Worm (Caenorhabditis elegans) whole organism, young adult: Measurements from ENCODE around the gene srbc-34.

Source experiments
- C06A6.2 ChIP-seq: fragments of 200-800 bp; sonication (Bioruptor generic); conservative IDR thresholded peaks from 2 replicates; pipeline ENCODE4 v1.3.6; 2022; ENCODE audit warnings: missing genetic modification characterization, missing compliant biosample characterization
- C17E4.6 ChIP-seq: fragments of 200-800 bp; sonication (Bioruptor generic); IDR thresholded peaks from 2 replicates; pipeline ENCODE4 v1.3.6; 2022; ENCODE audit warnings: missing genetic modification reagents, missing genetic modification characterization, missing compliant biosample characterization
- F22D6.2 ChIP-seq: sonication (generic microtip); optimal IDR thresholded peaks from 2 replicates; lab custom pipeline; 2016; ENCODE audit warnings: mild to moderate bottlenecking, missing genetic modification characterization, missing compliant biosample characterization
- F37B4.10 ChIP-seq: fragments of 200-800 bp; sonication (Bioruptor generic); IDR thresholded peaks from 2 replicates; pipeline ENCODE4 v1.3.6; 2022; ENCODE audit warnings: missing genetic modification characterization, missing compliant biosample characterization
- F49E8.2 ChIP-seq: sonication (generic microtip); optimal IDR thresholded peaks from 3 replicates; lab custom pipeline; 2017; ENCODE audit warnings: missing genetic modification characterization, mild to moderate bottlenecking, missing compliant biosample characterization, antibody characterized with exemption, moderate library complexity; ENCODE audit not compliant: insufficient read depth
- F52B5.7 ChIP-seq: sonication (generic microtip); optimal IDR thresholded peaks from 2 replicates; lab custom pipeline; 2016; ENCODE audit warnings: mild to moderate bottlenecking, missing genetic modification characterization, missing compliant biosample characterization
- K12H6.12 ChIP-seq: fragments of 200-800 bp; sonication (Bioruptor generic); optimal IDR thresholded peaks from 2 replicates; lab custom pipeline; 2018; ENCODE audit warnings: mild to moderate bottlenecking, missing genetic modification characterization, missing compliant biosample characterization
- Y53G8AR.9 ChIP-seq: fragments of 200-800 bp; sonication (Bioruptor generic); conservative IDR thresholded peaks from 2 replicates; pipeline ENCODE4 v1.3.6; 2022; ENCODE audit warnings: missing genetic modification reagents, missing genetic modification characterization, missing compliant biosample characterization
- Y67H2A.10 ChIP-seq: fragments of 200-800 bp; sonication (Bioruptor generic); conservative IDR thresholded peaks from 2 replicates; pipeline ENCODE4 v1.3.6; 2022; ENCODE audit warnings: missing genetic modification reagents, missing genetic modification characterization, missing compliant biosample characterization
- Y95B8A.8 ChIP-seq: fragments of 200-800 bp; sonication (Bioruptor generic); IDR thresholded peaks from 2 replicates; pipeline ENCODE4 v1.3.6; 2022; ENCODE audit warnings: missing genetic modification reagents, missing genetic modification characterization, missing compliant biosample characterization
- akir-1 ChIP-seq: fragments of 200-800 bp; sonication (Bioruptor generic); optimal IDR thresholded peaks from 2 replicates; lab custom pipeline; 2018; ENCODE audit warnings: mild to moderate bottlenecking, missing genetic modification characterization, moderate library complexity, missing compliant biosample characterization
- aptf-2 ChIP-seq: fragments of 200-800 bp; sonication (Bioruptor generic); conservative IDR thresholded peaks from 2 replicates; pipeline ENCODE4 v1.3.6; 2022; ENCODE audit warnings: missing genetic modification reagents, missing genetic modification characterization, missing compliant biosample characterization
- aptf-3 ChIP-seq: fragments of 200-800 bp; sonication (Bioruptor generic); IDR thresholded peaks from 2 replicates; pipeline ENCODE4 v1.3.6; 2022; ENCODE audit warnings: missing genetic modification characterization, missing compliant biosample characterization
- atf-7 ChIP-seq: sonication (generic microtip); optimal IDR thresholded peaks from 2 replicates; lab custom pipeline; 2017; ENCODE audit warnings: mild to moderate bottlenecking, missing genetic modification characterization, missing compliant biosample characterization
- athp-1 ChIP-seq: sonication (generic microtip); optimal IDR thresholded peaks from 2 replicates; lab custom pipeline; 2017; ENCODE audit warnings: mild to moderate bottlenecking, missing genetic modification characterization, missing compliant biosample characterization
- attf-6 ChIP-seq: fragments of 200-800 bp; sonication (Bioruptor generic); IDR thresholded peaks from 2 replicates; pipeline ENCODE4 v1.3.6; 2022; ENCODE audit warnings: missing genetic modification reagents, missing genetic modification characterization, missing compliant biosample characterization
- cebp-1 ChIP-seq, 2 experiments: fragments of 200-800 bp in 1 of 2; sonication (Bioruptor generic) in 1 of 2; sonication (generic microtip) in 1 of 2; IDR thresholded peaks in 1 of 2; optimal IDR thresholded peaks in 1 of 2; 2 replicates each; pipeline versions ENCODE4 v1.3.6 to Lab custom; 2017 to 2022; ENCODE audit warnings: missing compliant biosample characterization in 2 of 2, missing genetic modification characterization in 2 of 2, mild to moderate bottlenecking in 1 of 2, missing genetic modification reagents in 1 of 2, moderate library complexity in 1 of 2
- cebp-2 ChIP-seq: fragments of 200-800 bp; sonication (Bioruptor generic); IDR thresholded peaks from 2 replicates; pipeline ENCODE4 v1.3.6; 2022; ENCODE audit warnings: missing genetic modification characterization, missing compliant biosample characterization
- ceh-40 ChIP-seq: fragments of 200-800 bp; sonication (Bioruptor generic); IDR thresholded peaks from 2 replicates; pipeline ENCODE4 v1.3.6; 2022; ENCODE audit warnings: missing genetic modification characterization, missing compliant biosample characterization
- ceh-79 ChIP-seq: sonication (generic microtip); optimal IDR thresholded peaks from 2 replicates; lab custom pipeline; 2017; ENCODE audit warnings: mild to moderate bottlenecking, missing genetic modification characterization, missing compliant biosample characterization
- dpff-1 ChIP-seq: sonication (generic microtip); optimal IDR thresholded peaks from 2 replicates; lab custom pipeline; 2017; ENCODE audit warnings: mild to moderate bottlenecking, missing genetic modification characterization, missing compliant biosample characterization
- dpl-1 ChIP-seq: fragments of 150-350 bp; optimal IDR thresholded peaks from 2 replicates; lab custom pipeline; 2014; ENCODE audit warnings: missing biosample characterization, missing genetic modification reagents, missing genetic modification characterization
- ekl-4 ChIP-seq: fragments of 200-800 bp; sonication (Bioruptor generic); IDR thresholded peaks from 2 replicates; pipeline ENCODE4 v1.3.6; 2022; ENCODE audit warnings: missing genetic modification reagents, missing genetic modification characterization, missing compliant biosample characterization
- fkh-3 ChIP-seq: sonication (generic microtip); optimal IDR thresholded peaks from 2 replicates; lab custom pipeline; 2016; ENCODE audit warnings: mild to moderate bottlenecking, missing genetic modification characterization, missing compliant biosample characterization
- gei-17 ChIP-seq: fragments of 200-800 bp; sonication (Bioruptor generic); optimal IDR thresholded peaks from 2 replicates; lab custom pipeline; 2018; ENCODE audit warnings: mild to moderate bottlenecking, missing genetic modification characterization, missing compliant biosample characterization
- hlh-12 ChIP-seq: sonication (generic microtip); optimal IDR thresholded peaks from 2 replicates; lab custom pipeline; 2016; ENCODE audit warnings: missing genetic modification characterization, missing compliant biosample characterization
- hlh-26 ChIP-seq: fragments of 200-800 bp; sonication (Bioruptor generic); conservative IDR thresholded peaks from 2 replicates; pipeline ENCODE4 v1.3.6; 2022; ENCODE audit warnings: missing genetic modification reagents, missing genetic modification characterization, missing compliant biosample characterization
- hmg-20 ChIP-seq: fragments of 200-800 bp; sonication (Bioruptor generic); IDR thresholded peaks from 2 replicates; pipeline ENCODE4 v1.3.6; 2022; ENCODE audit warnings: missing genetic modification reagents, missing genetic modification characterization, missing compliant biosample characterization
- hrde-1 ChIP-seq: sonication (generic microtip); optimal IDR thresholded peaks from 2 replicates; lab custom pipeline; 2016; ENCODE audit warnings: missing genetic modification characterization, mild to moderate bottlenecking, missing compliant biosample characterization, moderate library complexity, missing genotype, missing genetic modification reagents, borderline replicate concordance
- hsf-1 ChIP-seq: fragments of 200-800 bp; sonication (Bioruptor generic); IDR thresholded peaks from 2 replicates; pipeline ENCODE4 v1.3.6; 2022; ENCODE audit warnings: missing genetic modification reagents, missing genetic modification characterization, missing compliant biosample characterization
- lin-40 ChIP-seq: sonication (generic microtip); optimal IDR thresholded peaks from 2 replicates; lab custom pipeline; 2016; ENCODE audit warnings: missing genetic modification characterization, mild to moderate bottlenecking, missing compliant biosample characterization, missing genotype, missing genetic modification reagents
- lsy-27 ChIP-seq: sonication (generic microtip); optimal IDR thresholded peaks from 2 replicates; lab custom pipeline; 2017; ENCODE audit warnings: missing genetic modification characterization, mild to moderate bottlenecking, missing compliant biosample characterization, antibody characterized with exemption, missing genotype, borderline replicate concordance; ENCODE audit not compliant: insufficient read depth
- madf-8 ChIP-seq: fragments of 200-800 bp; sonication (Bioruptor generic); conservative IDR thresholded peaks from 2 replicates; pipeline ENCODE4 v1.3.6; 2022; ENCODE audit warnings: missing genetic modification reagents, missing genetic modification characterization, missing compliant biosample characterization
- nfyb-1 ChIP-seq: fragments of 200-800 bp; sonication (Bioruptor generic); IDR thresholded peaks from 2 replicates; pipeline ENCODE4 v1.3.6; 2022; ENCODE audit warnings: missing genetic modification reagents, missing genetic modification characterization, missing compliant biosample characterization
- nhr-179 ChIP-seq: sonication (generic microtip); optimal IDR thresholded peaks from 2 replicates; lab custom pipeline; 2016; ENCODE audit warnings: mild to moderate bottlenecking, missing genetic modification characterization, missing compliant biosample characterization
- nhr-90 ChIP-seq: sonication (generic microtip); optimal IDR thresholded peaks from 2 replicates; lab custom pipeline; 2016; ENCODE audit warnings: missing genotype, mild to moderate bottlenecking, missing genetic modification characterization, missing compliant biosample characterization
- rcor-1 ChIP-seq: fragments of 200-800 bp; sonication (Bioruptor generic); IDR thresholded peaks from 2 replicates; pipeline ENCODE4 v1.3.6; 2022; ENCODE audit warnings: missing genetic modification reagents, missing genetic modification characterization, missing compliant biosample characterization
- repo-1 ChIP-seq: sonication (generic microtip); optimal IDR thresholded peaks from 2 replicates; lab custom pipeline; 2017; ENCODE audit warnings: mild to moderate bottlenecking, missing genetic modification characterization, missing compliant biosample characterization
- sdz-38 ChIP-seq: sonication (generic microtip); optimal IDR thresholded peaks from 2 replicates; lab custom pipeline; 2016; ENCODE audit warnings: missing genotype, missing genetic modification characterization, missing compliant biosample characterization
- sea-2 ChIP-seq: fragments of 200-800 bp; sonication (Bioruptor generic); IDR thresholded peaks from 2 replicates; pipeline ENCODE4 v1.3.6; 2022; ENCODE audit warnings: missing genetic modification characterization, missing compliant biosample characterization
- snpc-1.3 ChIP-seq: sonication (generic microtip); optimal IDR thresholded peaks from 2 replicates; lab custom pipeline; 2017; ENCODE audit warnings: missing genetic modification characterization, mild to moderate bottlenecking, missing compliant biosample characterization, antibody characterized with exemption, moderate library complexity, missing genotype, missing genetic modification reagents; ENCODE audit not compliant: insufficient read depth
- snpc-3.4 ChIP-seq: sonication (generic microtip); optimal IDR thresholded peaks from 2 replicates; lab custom pipeline; 2017; ENCODE audit warnings: missing genetic modification characterization, mild to moderate bottlenecking, missing compliant biosample characterization, antibody characterized with exemption, moderate library complexity, missing genotype, missing genetic modification reagents
- somi-1 ChIP-seq: fragments of 200-800 bp; sonication (Bioruptor generic); optimal IDR thresholded peaks from 2 replicates; lab custom pipeline; 2018; ENCODE audit warnings: mild to moderate bottlenecking, missing genetic modification characterization, missing compliant biosample characterization
- tbp1 ChIP-seq: fragments of 200-800 bp; sonication (Bioruptor generic); optimal IDR thresholded peaks from 2 replicates; lab custom pipeline; 2018; ENCODE audit warnings: mild to moderate bottlenecking, missing genetic modification characterization, missing compliant biosample characterization
- tbx-9 ChIP-seq: sonication (generic microtip); optimal IDR thresholded peaks from 2 replicates; lab custom pipeline; 2016; ENCODE audit warnings: borderline replicate concordance, missing genetic modification characterization, inconsistent platforms, missing compliant biosample characterization
- zim-3 ChIP-seq: sonication (generic microtip); optimal IDR thresholded peaks from 2 replicates; lab custom pipeline; 2017; ENCODE audit warnings: mild to moderate bottlenecking, missing genetic modification characterization, moderate library complexity, missing compliant biosample characterization
- ztf-28 ChIP-seq: fragments of 200-800 bp; sonication (Bioruptor generic); IDR thresholded peaks from 2 replicates; pipeline ENCODE4 v1.3.6; 2022; ENCODE audit warnings: missing genetic modification reagents, missing genetic modification characterization, missing compliant biosample characterization

The srbc-34 gene

ce11 chrV:20161781-20162289 is 44.3 kb upstream of the srbc-34 start (continued):
- TF ChIP-seq rcor-1 (GFP tag; lab: Robert Waterston, UW) = no peak
- TF ChIP-seq sea-2 (GFP tag; lab: Robert Waterston, UW) = no peak
- TF ChIP-seq F37B4.10 (GFP tag; lab: Robert Waterston, UW) = no peak
- TF ChIP-seq Y95B8A.8 (GFP tag; lab: Robert Waterston, UW) = no peak
- no peak for TF ChIP-seq C17E4.6
- no peak for TF ChIP-seq aptf-2 (GFP tag; lab: Robert Waterston, UW)
- TF ChIP-seq hrde-1 (tag; lab: Kevin White, UChicago) = no peak
- TF ChIP-seq cebp-2 (GFP tag; lab: Robert Waterston, UW) = no peak
- TF ChIP-seq dpff-1 (tag; lab: Kevin White, UChicago) = no peak
- TF ChIP-seq K12H6.12 (tag; lab: Kevin White, UChicago) = no peak
- TF ChIP-seq nfyb-1 (GFP tag; lab: Robert Waterston, UW) = 0 out of 2 replicates have a peak, but pooled peaks have one; percentile 22
- no peak for TF ChIP-seq ztf-28
- no peak for TF ChIP-seq hsf-1 (GFP tag; lab: Robert Waterston, UW)
- no peak for TF ChIP-seq ceh-40 (GFP tag; lab: Robert Waterston, UW)
- TF ChIP-seq fkh-3 (tag; lab: Kevin White, UChicago) = peak; percentile 14
- no peak for TF ChIP-seq tbp1 (GFP tag; lab: Kevin White, UChicago)
- no peak for TF ChIP-seq lin-40 (tag; lab: Kevin White, UChicago)
- TF ChIP-seq repo-1 (tag; lab: Kevin White, UChicago) = peak; percentile 64
- TF ChIP-seq atf-7 (tag; lab: Kevin White, UChicago) = no peak
- no peak for TF ChIP-seq hlh-26 (GFP tag; lab: Robert Waterston, UW)
- no peak for TF ChIP-seq cebp-1 (GFP tag; IDR thresholded peaks at IDR 0.05; lab: Robert Waterston, UW)
- no peak for TF ChIP-seq cebp-1 (tag; optimal IDR thresholded peaks at IDR 0.05; lab: Kevin White, UChicago)
- no peak for TF ChIP-seq madf-8 (GFP tag; lab: Robert Waterston, UW)
- no peak for TF ChIP-seq nhr-90 (tag; lab: Kevin White, UChicago)
- no peak for TF ChIP-seq somi-1 (GFP tag; lab: Kevin White, UChicago)
- no peak for TF ChIP-seq hmg-20 (GFP tag; lab: Robert Waterston, UW)
- no peak for TF ChIP-seq ceh-79 (tag; lab: Kevin White, UChicago)
- no peak for TF ChIP-seq ekl-4 (GFP tag; lab: Robert Waterston, UW)
- TF ChIP-seq nhr-179 (tag; lab: Kevin White, UChicago) = no peak
- no peak for TF ChIP-seq dpl-1 (GFP tag; lab: Kevin White, UChicago)
- no peak for TF ChIP-seq F22D6.2 (tag; lab: Kevin White, UChicago)
- TF ChIP-seq Y53G8AR.9 = 0 out of 2 replicates have a peak, but pooled peaks have one; percentile 82
- TF ChIP-seq aptf-3 = no peak
- TF ChIP-seq F49E8.2 (tag; lab: Kevin White, UChicago) = no peak
- TF ChIP-seq sdz-38 (tag; lab: Kevin White, UChicago) = no peak
- TF ChIP-seq athp-1 (tag; lab: Kevin White, UChicago) = no peak
- TF ChIP-seq snpc-3.4 (tag; lab: Kevin White, UChicago) = no peak
- no peak for TF ChIP-seq hlh-12 (tag; lab: Kevin White, UChicago)
- TF ChIP-seq lsy-27 (tag; lab: Kevin White, UChicago) = no peak
- no peak for TF ChIP-seq C06A6.2
- no peak for TF ChIP-seq Y67H2A.10 (GFP tag; lab: Robert Waterston, UW)
- no peak for TF ChIP-seq attf-6 (GFP tag; lab: Robert Waterston, UW)
- no peak for TF ChIP-seq zim-3 (tag; lab: Kevin White, UChicago)
- no peak for TF ChIP-seq tbx-9 (tag; lab: Kevin White, UChicago)
- no peak for TF ChIP-seq akir-1
- TF ChIP-seq gei-17 (GFP tag; lab: Kevin White, UChicago) = peak; percentile 10
- TF ChIP-seq snpc-1.3 (tag; lab: Kevin White, UChicago) = no peak
- no peak for TF ChIP-seq F52B5.7 (tag; lab: Kevin White, UChicago)
